Fruit fly (Drosophila melanogaster) whole organism, prepupa: ENCODE results near the gene Tpst.

Experiments used
- Blimp-1 ChIP-seq: fragments of 200-800 bp; sonication (Bioruptor generic); optimal IDR thresholded peaks from 3 replicates; lab custom pipeline; 2017; ENCODE audit warnings: missing biosample characterization, missing genetic modification characterization, mild to moderate bottlenecking, moderate library complexity, missing genetic modification reagents
- CG16779 ChIP-seq: fragments of 200-800 bp; sonication (Bioruptor generic); optimal IDR thresholded peaks from 3 replicates; lab custom pipeline; 2017; ENCODE audit warnings: missing biosample characterization, mild to moderate bottlenecking, missing genetic modification characterization
- CG34406 ChIP-seq: fragments of 200-800 bp; sonication (Bioruptor generic); optimal IDR thresholded peaks from 3 replicates; lab custom pipeline; 2016; ENCODE audit warnings: missing biosample characterization, missing genetic modification characterization
- CG4318 ChIP-seq: fragments of 200-800 bp; sonication (Bioruptor generic); optimal IDR thresholded peaks from 3 replicates; lab custom pipeline; 2017; ENCODE audit warnings: missing biosample characterization, mild to moderate bottlenecking, missing genetic modification characterization
- CG6792 ChIP-seq: fragments of 200-800 bp; sonication (Bioruptor generic); optimal IDR thresholded peaks from 3 replicates; lab custom pipeline; 2016; ENCODE audit warnings: missing biosample characterization, missing genetic modification characterization
- CG6854 ChIP-seq: fragments of 200-800 bp; sonication (Bioruptor generic); optimal IDR thresholded peaks from 2 replicates; lab custom pipeline; 2017; ENCODE audit warnings: missing biosample characterization, mild to moderate bottlenecking, missing genetic modification characterization
- CG7368 ChIP-seq: fragments of 200-800 bp; sonication (Bioruptor generic); optimal IDR thresholded peaks from 3 replicates; lab custom pipeline; 2016; ENCODE audit warnings: missing biosample characterization, missing genetic modification characterization
- CG9139 ChIP-seq: fragments of 200-800 bp; sonication (Bioruptor generic); optimal IDR thresholded peaks from 3 replicates; lab custom pipeline; 2017; ENCODE audit warnings: missing biosample characterization, mild to moderate bottlenecking, missing genetic modification characterization
- Eip75B ChIP-seq: fragments of 200-800 bp; sonication (Bioruptor generic); optimal IDR thresholded peaks from 3 replicates; lab custom pipeline; 2016; ENCODE audit warnings: missing biosample characterization, missing genetic modification characterization
- Hr38 ChIP-seq: sonication (Bioruptor generic); optimal IDR thresholded peaks from 2 replicates; lab custom pipeline; 2016; ENCODE audit warnings: missing biosample characterization, missing genetic modification characterization
- Hr39 ChIP-seq: fragments of 200-800 bp; sonication (Bioruptor generic); optimal IDR thresholded peaks from 2 replicates; lab custom pipeline; 2016; ENCODE audit warnings: missing biosample characterization, missing genetic modification characterization
- OdsH ChIP-seq: fragments of 200-800 bp; sonication (Bioruptor generic); optimal IDR thresholded peaks from 3 replicates; lab custom pipeline; 2016; ENCODE audit warnings: missing biosample characterization, missing genetic modification characterization
- svp ChIP-seq: fragments of 200-800 bp; sonication (Bioruptor generic); peaks from one replicate; lab custom pipeline; 2016; ENCODE audit warnings: missing biosample characterization, missing genetic modification characterization
- topi ChIP-seq: fragments of 200-800 bp; sonication (Bioruptor generic); optimal IDR thresholded peaks from 3 replicates; lab custom pipeline; 2016; ENCODE audit warnings: missing biosample characterization, missing genetic modification characterization

dm6 chrX:13597753-13598152 is 34.1 kb downstream of the Tpst start:
- TF ChIP-seq CG9139 (GFP tag; lab: Kevin White, UChicago) (no peak), Hr38 (GFP tag; lab: Kevin White, UChicago) (no peak), OdsH (no peak), CG16779 (tag; lab: Kevin White, UChicago) (no peak), svp (no peak), CG4318 (GFP tag; lab: Kevin White, UChicago) (no peak), CG6854 (GFP tag; lab: Kevin White, UChicago) (no peak), CG7368 (no peak), CG34406 (GFP tag; lab: Kevin White, UChicago) (no peak), topi (GFP tag; lab: Kevin White, UChicago) (no peak), Hr39 (GFP tag; lab: Kevin White, UChicago) (no peak), CG6792 (GFP tag; lab: Kevin White, UChicago) (no peak), Blimp-1 (GFP tag; lab: Kevin White, UChicago) (no peak), Eip75B (GFP tag; lab: Kevin White, UChicago) (no peak)
